Fruit fly (Drosophila melanogaster): ENCODE measurements around the gene boss.

boss gene

DNA sequence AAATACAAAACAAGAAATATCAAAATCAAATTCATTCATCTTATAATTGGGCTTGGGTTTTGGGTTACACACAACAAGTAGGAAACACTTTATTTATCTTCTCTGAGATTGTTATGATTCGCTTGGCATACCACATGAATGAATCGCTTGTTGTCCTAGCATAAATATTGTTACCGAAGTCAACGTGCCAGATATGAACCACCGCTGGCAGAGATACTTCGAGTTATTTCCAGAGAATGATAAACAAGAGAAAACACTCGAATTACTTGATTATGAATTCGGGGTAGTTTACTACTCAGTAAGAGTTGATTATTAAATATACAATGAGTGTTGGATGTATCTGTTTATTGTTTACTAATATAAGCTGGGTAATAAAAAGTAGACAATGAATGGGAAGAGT is 49.7 kb downstream of the boss start (continued):
- TF ChIP-seq CG9215 (GFP tag; IDR thresholded peaks at IDR 0.05): no peak
- TF ChIP-seq CG2129 (GFP tag; IDR thresholded peaks at IDR 0.05; ENCODE audit: partially characterized antibody): no peak
- TF ChIP-seq CG11093 (GFP tag; IDR thresholded peaks at IDR 0.05): no peak
- TF ChIP-seq Mrtf (GFP tag; IDR thresholded peaks at IDR 0.05): no peak
- peak; percentile 36 for TF ChIP-seq unpg (GFP tag; optimal IDR thresholded peaks at IDR 0.05)
- peak; percentile 79 for TF ChIP-seq CG33557 (GFP tag; optimal IDR thresholded peaks at IDR 0.05)
- TF ChIP-seq luna (GFP tag; optimal IDR thresholded peaks at IDR 0.05): no peak
- TF ChIP-seq Camta (GFP tag; optimal IDR thresholded peaks at IDR 0.05): no peak
- no peak for TF ChIP-seq Dip3 (GFP tag; optimal IDR thresholded peaks at IDR 0.05)
- TF ChIP-seq CG12236 (GFP tag; optimal IDR thresholded peaks at IDR 0.05): peak; percentile 44
- TF ChIP-seq HHEX (GFP tag; optimal IDR thresholded peaks at IDR 0.05): peak; percentile 37
- no peak for TF ChIP-seq scrt (GFP tag; optimal IDR thresholded peaks at IDR 0.05)
- TF ChIP-seq CG18764 (GFP tag; optimal IDR thresholded peaks at IDR 0.05): no peak
- peak; percentile 9 for TF ChIP-seq sug (tag; optimal IDR thresholded peaks at IDR 0.05)
- peak; percentile 44 for TF ChIP-seq CG11398 (GFP tag; optimal IDR thresholded peaks at IDR 0.05)
- TF ChIP-seq Ravus (GFP tag; IDR thresholded peaks at IDR 0.05): no peak
- TF ChIP-seq CG12071 (GFP tag; optimal IDR thresholded peaks at IDR 0.05): peak; percentile 44
- TF ChIP-seq Pdp1 (GFP tag; optimal IDR thresholded peaks at IDR 0.05): peak in 1 of 2 experiments; percentile 50
- peak; percentile 31 for TF ChIP-seq Hey (tag; optimal IDR thresholded peaks at IDR 0.05)
- TF ChIP-seq br (optimal IDR thresholded peaks at IDR 0.05): no peak
- TF ChIP-seq CG32767 (GFP tag; IDR thresholded peaks at IDR 0.05): no peak
- no peak for TF ChIP-seq pnt (GFP tag; optimal IDR thresholded peaks at IDR 0.05)
- peak; percentile 61 for TF ChIP-seq Med (GFP tag)
- TF ChIP-seq pum (GFP tag; optimal IDR thresholded peaks at IDR 0.05): no peak
- TF ChIP-seq B-H2 (GFP tag; optimal IDR thresholded peaks at IDR 0.05): no peak
- TF ChIP-seq bowl (GFP tag; IDR thresholded peaks at IDR 0.05): no peak
- TF ChIP-seq psq (GFP tag; optimal IDR thresholded peaks at IDR 0.05): no peak
- no peak for TF ChIP-seq CG9797 (GFP tag; optimal IDR thresholded peaks at IDR 0.05)
- TF ChIP-seq sisA (GFP tag; IDR thresholded peaks at IDR 0.05): no peak
- TF ChIP-seq nom (GFP tag; optimal IDR thresholded peaks at IDR 0.05): peak; percentile 25
- TF ChIP-seq CG1529 (GFP tag; optimal IDR thresholded peaks at IDR 0.05): peak; percentile 18
- TF ChIP-seq Fer3 (tag; optimal IDR thresholded peaks at IDR 0.05): peak; percentile 16
- peak; percentile 57 for TF ChIP-seq grn (GFP tag; optimal IDR thresholded peaks at IDR 0.05)
- TF ChIP-seq Meics (GFP tag; optimal IDR thresholded peaks at IDR 0.05): no peak
- TF ChIP-seq CG4707 (GFP tag; optimal IDR thresholded peaks at IDR 0.05): peak; percentile 67
- no peak for TF ChIP-seq Gsc (GFP tag; IDR thresholded peaks at IDR 0.05)
- TF ChIP-seq amos (GFP tag; IDR thresholded peaks at IDR 0.05; ENCODE audit: partially characterized antibody): no peak
- TF ChIP-seq CG7839 (tag; optimal IDR thresholded peaks at IDR 0.05): no peak
- TF ChIP-seq CG4360 (GFP tag; IDR thresholded peaks at IDR 0.05): no peak
- no peak for TF ChIP-seq klu (GFP tag; IDR thresholded peaks at IDR 0.05)
- no peak for TF ChIP-seq Doc3 (GFP tag; IDR thresholded peaks at IDR 0.05; ENCODE audit: partially characterized antibody)
- TF ChIP-seq kni (GFP tag; optimal IDR thresholded peaks at IDR 0.05): peak; percentile 18
- TF ChIP-seq CG31365 (tag; optimal IDR thresholded peaks at IDR 0.05): peak; percentile 34
- TF ChIP-seq Lpt (GFP tag; optimal IDR thresholded peaks at IDR 0.05): no peak
- no peak for TF ChIP-seq CG4617 (GFP tag; optimal IDR thresholded peaks at IDR 0.05; ENCODE audit: borderline replicate concordance)
- TF ChIP-seq CG15696 (tag; optimal IDR thresholded peaks at IDR 0.05): peak; percentile 82
- TF ChIP-seq sr (GFP tag; IDR thresholded peaks at IDR 0.05): no peak
- no peak for TF ChIP-seq Adf1 (GFP tag; IDR thresholded peaks at IDR 0.05)
- no peak for TF ChIP-seq Dll (GFP tag; IDR thresholded peaks at IDR 0.05; ENCODE audit: partially characterized antibody)
- no peak for TF ChIP-seq cg (GFP tag; optimal IDR thresholded peaks at IDR 0.05)
- no peak for TF ChIP-seq ap (GFP tag; IDR thresholded peaks at IDR 0.05)
- TF ChIP-seq Bgb (GFP tag; IDR thresholded peaks at IDR 0.05; ENCODE audit: partially characterized antibody): no peak
- TF ChIP-seq CTCF (GFP tag; optimal IDR thresholded peaks at IDR 0.05): no peak
